Fruit fly (Drosophila melanogaster) whole organism, embryonic: ENCODE data around the gene CG14352.

Experiments
- B-H2 ChIP-seq: fragments of 200-800 bp; sonication (Bioruptor generic); optimal IDR thresholded peaks from 2 replicates; lab custom pipeline; 2018; ENCODE audit warnings: missing biosample characterization, mild to moderate bottlenecking, missing genetic modification characterization
- Bdp1 ChIP-seq: fragments of 200-800 bp; sonication (Bioruptor generic); optimal IDR thresholded peaks from 3 replicates; lab custom pipeline; 2016; ENCODE audit warnings: missing biosample characterization, missing genetic modification characterization
- CG10147 ChIP-seq: fragments of 200-800 bp; sonication (Bioruptor generic); optimal IDR thresholded peaks from 2 replicates; lab custom pipeline; 2019; ENCODE audit warnings: missing biosample characterization, mild to moderate bottlenecking, missing genetic modification characterization, moderate library complexity
- CG10321 ChIP-seq: fragments of 200-800 bp; sonication (Bioruptor generic); IDR thresholded peaks from 2 replicates; pipeline ENCODE4 v1.3.6; 2022; ENCODE audit warnings: missing biosample characterization, missing genetic modification characterization
- CG1233 ChIP-seq: fragments of 200-800 bp; sonication (Bioruptor generic); optimal IDR thresholded peaks from 4 replicates; lab custom pipeline; 2018; ENCODE audit warnings: missing biosample characterization, mild to moderate bottlenecking, missing genetic modification characterization
- CG15073 ChIP-seq: fragments of 200-800 bp; sonication (Bioruptor generic); optimal IDR thresholded peaks from 2 replicates; lab custom pipeline; 2016; ENCODE audit warnings: missing biosample characterization, missing genetic modification characterization
- CG1603 ChIP-seq: fragments of 200-800 bp; sonication (Bioruptor generic); optimal IDR thresholded peaks from 2 replicates; lab custom pipeline; 2019; ENCODE audit warnings: missing biosample characterization, mild to moderate bottlenecking, missing genetic modification characterization, moderate library complexity
- CG17328 ChIP-seq: fragments of 200-800 bp; sonication (Bioruptor generic); IDR thresholded peaks from 2 replicates; pipeline ENCODE4 v1.3.6; 2022; ENCODE audit warnings: missing biosample characterization, missing genetic modification characterization
- CG17829 ChIP-seq: fragments of 200-800 bp; optimal IDR thresholded peaks from 2 replicates; lab custom pipeline; 2019; ENCODE audit warnings: missing biosample characterization, mild to moderate bottlenecking, missing genetic modification characterization, moderate library complexity
- CG18599 ChIP-seq: fragments of 200-800 bp; sonication (Bioruptor generic); optimal IDR thresholded peaks from 3 replicates; lab custom pipeline; 2017; ENCODE audit warnings: missing biosample characterization, missing genetic modification characterization, mild to moderate bottlenecking, moderate library complexity, missing genetic modification reagents
- CG2129 ChIP-seq: fragments of 200-800 bp; sonication (Bioruptor generic); IDR thresholded peaks from 2 replicates; pipeline ENCODE4 v1.3.6; 2022; ENCODE audit warnings: missing biosample characterization, missing genetic modification characterization; ENCODE audit not compliant: partially characterized antibody
- CG2202 ChIP-seq: fragments of 200-800 bp; sonication (Bioruptor generic); optimal IDR thresholded peaks from 2 replicates; lab custom pipeline; 2018; ENCODE audit warnings: missing biosample characterization, mild to moderate bottlenecking, missing genetic modification characterization
- CG32767 ChIP-seq: fragments of 200-800 bp; sonication (Bioruptor generic); IDR thresholded peaks from 2 replicates; pipeline ENCODE4 v1.3.6; 2022; ENCODE audit warnings: missing biosample characterization, missing genetic modification characterization
- CG3281 ChIP-seq: fragments of 200-800 bp; sonication (Bioruptor generic); optimal IDR thresholded peaks from 3 replicates; lab custom pipeline; 2017; ENCODE audit warnings: missing biosample characterization, mild to moderate bottlenecking, missing genetic modification characterization
- CG33557 ChIP-seq: fragments of 200-800 bp; sonication (Bioruptor generic); optimal IDR thresholded peaks from 2 replicates; lab custom pipeline; 2019; ENCODE audit warnings: missing biosample characterization, mild to moderate bottlenecking, missing genetic modification characterization, moderate library complexity
- CG5953 ChIP-seq: fragments of 200-800 bp; sonication (Bioruptor generic); IDR thresholded peaks from 2 replicates; pipeline ENCODE4 v1.3.6; 2022; ENCODE audit warnings: missing biosample characterization, missing genetic modification characterization
- CG6175 ChIP-seq: fragments of 200-800 bp; sonication (Bioruptor generic); IDR thresholded peaks from 3 replicates; pipeline ENCODE4 v1.3.6; 2022; ENCODE audit warnings: missing biosample characterization, missing genetic modification characterization
- CG6791 ChIP-seq: fragments of 200-800 bp; sonication (Bioruptor generic); IDR thresholded peaks from 3 replicates; pipeline ENCODE4 v1.3.6; 2022; ENCODE audit warnings: missing biosample characterization, missing genetic modification characterization; ENCODE audit not compliant: partially characterized antibody
- CG7745 ChIP-seq: fragments of 200-800 bp; sonication (Bioruptor generic); optimal IDR thresholded peaks from 2 replicates; lab custom pipeline; 2018; ENCODE audit warnings: missing biosample characterization, mild to moderate bottlenecking, missing genetic modification characterization, moderate library complexity
- CHES-1-like ChIP-seq: fragments of 200-800 bp; sonication (Bioruptor generic); optimal IDR thresholded peaks from 2 replicates; lab custom pipeline; 2016; ENCODE audit warnings: missing biosample characterization, missing genetic modification characterization
- Dfd ChIP-seq, 2 experiments: fragments of >200 bp; optimal IDR thresholded peaks; 2 replicates each; lab custom pipeline; 2017; ENCODE audit warnings: missing biosample characterization in 2 of 2, missing genetic modification characterization in 2 of 2
- Doc2 ChIP-seq: fragments of 200-800 bp; sonication (Bioruptor generic); IDR thresholded peaks from 2 replicates; pipeline ENCODE4 v1.3.6; 2022; ENCODE audit warnings: missing biosample characterization, missing genetic modification characterization
- Elba2 ChIP-seq: fragments of 200-800 bp; sonication (Bioruptor generic); optimal IDR thresholded peaks from 3 replicates; lab custom pipeline; 2016; ENCODE audit warnings: missing biosample characterization, missing genetic modification characterization
- H2.0 ChIP-seq: fragments of 200-800 bp; sonication (Bioruptor generic); IDR thresholded peaks from 2 replicates; pipeline ENCODE4 v1.3.6; 2022; ENCODE audit warnings: missing biosample characterization, missing genetic modification characterization
- HLH54F ChIP-seq: fragments of 200-800 bp; sonication (Bioruptor generic); optimal IDR thresholded peaks from 3 replicates; lab custom pipeline; 2016; ENCODE audit warnings: missing biosample characterization, missing genetic modification characterization
- Hr39 ChIP-seq: fragments of >200 bp; optimal IDR thresholded peaks from 2 replicates; lab custom pipeline; 2017
- NC2α ChIP-seq: fragments of 200-800 bp; sonication (Bioruptor generic); optimal IDR thresholded peaks from 2 replicates; lab custom pipeline; 2016; ENCODE audit warnings: missing biosample characterization, missing genetic modification characterization
- NfI ChIP-seq: fragments of 200-800 bp; sonication (Bioruptor generic); optimal IDR thresholded peaks from 3 replicates; lab custom pipeline; 2018; ENCODE audit warnings: missing biosample characterization, mild to moderate bottlenecking, missing genetic modification characterization, moderate library complexity
- Side ChIP-seq: fragments of 200-800 bp; sonication (Bioruptor generic); optimal IDR thresholded peaks from 2 replicates; lab custom pipeline; 2016; ENCODE audit warnings: missing biosample characterization, missing genetic modification characterization
- Sox102F ChIP-seq: fragments of 200-800 bp; sonication (Bioruptor generic); optimal IDR thresholded peaks from 2 replicates; lab custom pipeline; 2018; ENCODE audit warnings: missing biosample characterization, mild to moderate bottlenecking, missing genetic modification characterization, moderate library complexity
- Xbp1 ChIP-seq: fragments of 200-800 bp; sonication (Bioruptor generic); optimal IDR thresholded peaks from 3 replicates; lab custom pipeline; 2016; ENCODE audit warnings: missing biosample characterization, mild to moderate bottlenecking, missing genetic modification characterization
- ash1 ChIP-seq: fragments of 200-800 bp; sonication (Bioruptor generic); optimal IDR thresholded peaks from 2 replicates; lab custom pipeline; 2018; ENCODE audit warnings: missing biosample characterization, mild to moderate bottlenecking, missing genetic modification characterization
- cas ChIP-seq: fragments of 200-800 bp; sonication (Bioruptor generic); IDR thresholded peaks from 2 replicates; pipeline ENCODE4 v1.3.6; 2022; ENCODE audit warnings: missing biosample characterization, missing genetic modification characterization
- crol ChIP-seq: fragments of 200-800 bp; sonication (Bioruptor generic); IDR thresholded peaks from 2 replicates; pipeline ENCODE4 v1.3.6; 2022; ENCODE audit warnings: missing biosample characterization, missing genetic modification characterization
- crp ChIP-seq, 2 experiments: fragments of 200-800 bp; sonication (Bioruptor generic); optimal IDR thresholded peaks; 2 replicates in 1 of 2; 3 replicates in 1 of 2; lab custom pipeline; 2017; ENCODE audit warnings: missing biosample characterization in 2 of 2, missing genetic modification characterization in 2 of 2, mild to moderate bottlenecking in 1 of 2, moderate library complexity in 1 of 2
- fd102C ChIP-seq: fragments of 200-800 bp; sonication (Bioruptor generic); optimal IDR thresholded peaks from 2 replicates; lab custom pipeline; 2018; ENCODE audit warnings: missing biosample characterization, mild to moderate bottlenecking, missing genetic modification characterization, moderate library complexity
- ftz-f1 ChIP-seq: fragments of 200-800 bp; sonication (Bioruptor generic); optimal IDR thresholded peaks from 2 replicates; lab custom pipeline; 2016; ENCODE audit warnings: missing biosample characterization, missing genetic modification characterization
- fu2 ChIP-seq: fragments of 200-800 bp; sonication (Bioruptor generic); optimal IDR thresholded peaks from 2 replicates; lab custom pipeline; 2016; ENCODE audit warnings: missing biosample characterization, missing genetic modification characterization
- klu ChIP-seq: fragments of 200-800 bp; sonication (Bioruptor generic); IDR thresholded peaks from 2 replicates; pipeline ENCODE4 v1.3.6; 2022; ENCODE audit warnings: missing biosample characterization, missing genetic modification characterization
- lilli ChIP-seq: fragments of 200-800 bp; sonication (Bioruptor generic); optimal IDR thresholded peaks from 3 replicates; lab custom pipeline; 2016; ENCODE audit warnings: missing biosample characterization, missing genetic modification characterization
- lmd ChIP-seq: fragments of 200-800 bp; sonication (Bioruptor generic); IDR thresholded peaks from 2 replicates; pipeline ENCODE4 v1.3.6; 2022; ENCODE audit warnings: missing biosample characterization, missing genetic modification characterization
- nom ChIP-seq: fragments of 200-800 bp; sonication (Bioruptor generic); optimal IDR thresholded peaks from 2 replicates; lab custom pipeline; 2017; ENCODE audit warnings: missing biosample characterization, missing genetic modification characterization, mild to moderate bottlenecking, moderate library complexity, missing genetic modification reagents
- pan ChIP-seq, 4 experiments: fragments of >200 bp in 3 of 4; fragments of 200-800 bp in 1 of 4; sonication (Bioruptor generic) in 1 of 4; optimal IDR thresholded peaks in 3 of 4; IDR thresholded peaks in 1 of 4; 2 replicates each; pipeline versions ENCODE4 v1.3.6 to Lab custom; 2017 to 2022; ENCODE audit warnings: missing biosample characterization in 2 of 4, missing genetic modification characterization in 2 of 4, mixed read lengths in 1 of 4
- pho ChIP-seq: fragments of 200-800 bp; sonication (Bioruptor generic); optimal IDR thresholded peaks from 2 replicates; lab custom pipeline; 2016; ENCODE audit warnings: missing biosample characterization, missing genetic modification characterization
- psq ChIP-seq: fragments of 200-800 bp; sonication (Bioruptor generic); optimal IDR thresholded peaks from 2 replicates; lab custom pipeline; 2017; ENCODE audit warnings: missing biosample characterization, missing genetic modification characterization
- sima ChIP-seq: fragments of 200-800 bp; sonication (Bioruptor generic); optimal IDR thresholded peaks from 2 replicates; lab custom pipeline; 2016; ENCODE audit warnings: missing biosample characterization, missing genetic modification characterization
- slbo ChIP-seq: fragments of 200-800 bp; sonication (Bioruptor generic); IDR thresholded peaks from 2 replicates; pipeline ENCODE4 v1.3.6; 2022; ENCODE audit warnings: missing biosample characterization, missing genetic modification characterization
- tgo ChIP-seq: fragments of 200-800 bp; sonication (Bioruptor generic); IDR thresholded peaks from 3 replicates; pipeline ENCODE4 v1.3.6; 2022; ENCODE audit warnings: missing biosample characterization, missing genetic modification characterization
- usp ChIP-seq: fragments of >200 bp; optimal IDR thresholded peaks from 2 replicates; lab custom pipeline; 2017; ENCODE audit warnings: missing biosample characterization, missing genetic modification characterization
- wdn ChIP-seq: fragments of 200-800 bp; sonication (Bioruptor generic); IDR thresholded peaks from 2 replicates; pipeline ENCODE4 v1.3.6; 2022; ENCODE audit warnings: missing biosample characterization, missing genetic modification characterization

Gene CG14352

DNA sequence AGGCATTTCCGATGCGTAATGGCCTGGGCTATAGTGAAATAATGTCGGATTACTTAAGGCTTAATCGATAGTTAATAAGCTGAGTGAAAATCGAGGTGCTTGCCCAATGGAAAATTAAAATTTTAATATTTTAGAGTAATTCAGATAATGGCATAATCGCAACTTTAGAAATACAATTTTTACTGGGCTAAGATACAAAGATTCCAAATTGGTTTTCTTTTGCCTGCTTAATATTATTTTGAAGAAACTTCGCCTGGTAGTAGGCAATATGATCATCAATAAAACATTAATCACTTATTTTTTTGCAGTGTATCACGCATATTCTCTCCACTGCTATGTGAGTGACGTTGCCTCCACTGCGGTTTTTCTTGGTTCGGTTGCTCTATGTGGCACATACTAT is 8.0 kb downstream of the CG14352 start (continued):
- peak; percentile 27 for TF ChIP-seq CG1233 (GFP tag; lab: Kevin White, UChicago)
- TF ChIP-seq CG2202 (tag; lab: Kevin White, UChicago) = no peak
- TF ChIP-seq lilli (GFP tag; lab: Kevin White, UChicago) = peak; percentile 15
- TF ChIP-seq CG17328 (GFP tag; lab: Robert Waterston, UW) = no peak
- TF ChIP-seq lmd = peak; percentile 25; the same call in 1 of the 2 replicates
- TF ChIP-seq crp (GFP tag; optimal IDR thresholded peaks at IDR 0.05; lab: Kevin White, UChicago) = no peak

DNA sequence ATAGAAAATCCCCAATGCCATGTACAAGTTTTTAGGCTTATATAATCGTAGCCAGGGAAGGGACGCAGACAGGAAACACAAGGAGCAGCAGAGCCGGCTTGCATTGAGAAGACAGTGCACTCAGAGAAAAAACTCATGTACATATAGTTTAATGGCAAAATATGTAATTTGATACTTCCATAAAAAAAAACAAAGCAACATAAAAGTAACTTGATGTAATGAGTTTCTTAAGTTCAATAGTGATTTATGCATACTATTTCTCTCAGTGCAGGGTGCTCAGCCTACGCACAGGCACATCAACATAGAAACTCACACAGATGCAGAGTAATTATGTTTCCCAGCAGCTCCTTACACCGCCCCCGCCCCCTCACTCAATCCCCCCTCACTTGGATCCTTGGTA is 9.6 kb downstream of the CG14352 start:
- TF ChIP-seq NC2α (GFP tag; lab: Kevin White, UChicago) (no peak), Doc2 (GFP tag; lab: Robert Waterston, UW) (no peak), ftz-f1 (GFP tag; lab: Kevin White, UChicago) (no peak), tgo (GFP tag; lab: Robert Waterston, UW) (peak; percentile 72), CG33557 (no peak), Side (peak; percentile 7), Xbp1 (GFP tag; lab: Kevin White, UChicago) (peak; percentile 69), CG10321 (no peak; the same call in 1 of the 2 replicates), CG7745 (tag; lab: Kevin White, UChicago) (no peak), Dfd (GFP tag; optimal IDR thresholded peaks at IDR 0.05; lab: Kevin White, UChicago) (no peak), sima (GFP tag; lab: Kevin White, UChicago) (no peak), HLH54F (GFP tag; lab: Kevin White, UChicago) (peak; percentile 14), B-H2 (GFP tag; lab: Kevin White, UChicago) (peak; percentile 42), CG1603 (peak; percentile 49), cas (no peak), CG2129 (GFP tag; lab: Robert Waterston, UW) (no peak), slbo (peak; percentile 90), nom (GFP tag; lab: Kevin White, UChicago) (no peak), usp (GFP tag; lab: Kevin White, UChicago) (no peak), Sox102F (peak; percentile 74), H2.0 (peak; percentile 48), crol (GFP tag; lab: Robert Waterston, UW) (peak; percentile 52), pan (optimal IDR thresholded peaks at IDR 0.05; lab: Kevin White, UChicago) (no peak), pan (GFP tag; optimal IDR thresholded peaks at IDR 0.05 in 1 of 2, IDR thresholded peaks at IDR 0.05 in 1 of 2) (peak in 1 of 2 experiments; percentile 74), CHES-1-like (GFP tag; lab: Kevin White, UChicago) (peak; percentile 64), fu2 (peak; percentile 20), Bdp1 (GFP tag; lab: Kevin White, UChicago) (peak; percentile 35), klu (GFP tag; lab: Robert Waterston, UW) (0 out of 2 replicates have a peak, but pooled peaks have one; percentile 24), psq (GFP tag; lab: Kevin White, UChicago) (no peak), CG5953 (peak; percentile 61; the same call in 1 of the 2 replicates), wdn (GFP tag; lab: Robert Waterston, UW) (peak; percentile 55), CG3281 (GFP tag; lab: Kevin White, UChicago) (peak; percentile 61), pho (peak; percentile 30), CG6175 (GFP tag; lab: Robert Waterston, UW) (no peak), Elba2 (no peak), CG15073 (no peak), ash1 (GFP tag; lab: Kevin White, UChicago) (no peak), NfI (GFP tag; lab: Kevin White, UChicago) (peak; percentile 60), CG10147 (GFP tag; lab: Kevin White, UChicago) (peak; percentile 75), CG6791 (no peak), fd102C (GFP tag; lab: Kevin White, UChicago) (no peak), CG18599 (GFP tag; lab: Kevin White, UChicago) (peak; percentile 86), CG17829 (tag; lab: Kevin White, UChicago) (peak; percentile 7), CG32767 (peak; percentile 42; the same call in 1 of the 2 replicates), Hr39 (no peak)
